Fruit fly (Drosophila melanogaster): ENCODE results near the gene side-VII.
A peak's percentile ranks its signal among the peaks of the same experiment; 100 is the strongest.

Gene side-VII

dm6 chr3R:9702567-9702966, 37.2 kb downstream of the side-VII start (continued):
- TF ChIP-seq CG6175 (GFP tag; IDR thresholded peaks at IDR 0.05) (no peak), NC2β (GFP tag; optimal IDR thresholded peaks at IDR 0.05) (peak; percentile 71), stc (GFP tag; IDR thresholded peaks at IDR 0.05) (no peak), chif (GFP tag; optimal IDR thresholded peaks at IDR 0.05) (peak; percentile 76 to 80), exex (tag; optimal IDR thresholded peaks at IDR 0.05) (peak; percentile 65), CG13123 (GFP tag; optimal IDR thresholded peaks at IDR 0.05) (peak; percentile 73), CG7987 (GFP tag; optimal IDR thresholded peaks at IDR 0.05) (peak; percentile 86), ase (GFP tag; IDR thresholded peaks at IDR 0.05) (no peak), ranshi (GFP tag; IDR thresholded peaks at IDR 0.05) (no peak), sens-2 (GFP tag; IDR thresholded peaks at IDR 0.05) (no peak), CG12299 (tag; optimal IDR thresholded peaks at IDR 0.05) (peak; percentile 86), aop (GFP tag; IDR thresholded peaks at IDR 0.05) (no peak), Med (GFP tag) (peak; percentile 98), CG6272 (GFP tag; IDR thresholded peaks at IDR 0.05) (peak; percentile 82), CG12071 (GFP tag; optimal IDR thresholded peaks at IDR 0.05) (peak; percentile 93), CG8290 (GFP tag; optimal IDR thresholded peaks at IDR 0.05) (peak; percentile 76), CG8290 (tag; optimal IDR thresholded peaks at IDR 0.05) (peak in 1 of 2 experiments; percentile 92), CG3281 (GFP tag; optimal IDR thresholded peaks at IDR 0.05) (peak; percentile 90), salm (tag; optimal IDR thresholded peaks at IDR 0.05) (peak; percentile 87), CG11085 (GFP tag; IDR thresholded peaks at IDR 0.05) (no peak), tio (GFP tag; optimal IDR thresholded peaks at IDR 0.05) (no peak), CG7963 (GFP tag; IDR thresholded peaks at IDR 0.05; ENCODE audit: partially characterized antibody) (no peak), CTCF (GFP tag; optimal IDR thresholded peaks at IDR 0.05) (peak; percentile 54), ap (GFP tag; IDR thresholded peaks at IDR 0.05) (no peak), CG10366 (GFP tag; IDR thresholded peaks at IDR 0.05) (no peak), CHES-1-like (GFP tag; optimal IDR thresholded peaks at IDR 0.05) (peak; percentile 79), tna (GFP tag; IDR thresholded peaks at IDR 0.05; ENCODE audit: partially characterized antibody) (no peak), CG14050 (GFP tag; IDR thresholded peaks at IDR 0.05) (no peak), croc (GFP tag; conservative IDR thresholded peaks at IDR 0.05) (peak; percentile 76), da (GFP tag; optimal IDR thresholded peaks at IDR 0.05) (no peak), CG14860 (GFP tag; IDR thresholded peaks at IDR 0.05; ENCODE audit: partially characterized antibody) (no peak), dpn (GFP tag; optimal IDR thresholded peaks at IDR 0.05) (peak; percentile 84 to 87), crol (GFP tag; IDR thresholded peaks at IDR 0.05) (no peak), bbx (GFP tag; IDR thresholded peaks at IDR 0.05; ENCODE audit: partially characterized antibody) (no peak), dysf (GFP tag; IDR thresholded peaks at IDR 0.05) (no peak), CG12769 (tag; optimal IDR thresholded peaks at IDR 0.05) (peak; percentile 93), ATbp (GFP tag; optimal IDR thresholded peaks at IDR 0.05) (peak; percentile 89), CG34224 (GFP tag; IDR thresholded peaks at IDR 0.05; ENCODE audit: partially characterized antibody) (no peak), CG8944 (GFP tag; optimal IDR thresholded peaks at IDR 0.05) (peak; percentile 70), dan (GFP tag; IDR thresholded peaks at IDR 0.05) (no peak), gsb (GFP tag; IDR thresholded peaks at IDR 0.05) (no peak), gcm (GFP tag; optimal IDR thresholded peaks at IDR 0.05) (peak; percentile 84), pho (GFP tag; optimal IDR thresholded peaks at IDR 0.05) (peak; percentile 77), Drgx (GFP tag; IDR thresholded peaks at IDR 0.05) (no peak), Blimp-1 (GFP tag; optimal IDR thresholded peaks at IDR 0.05) (peak; percentile 72), CG3163 (GFP tag; optimal IDR thresholded peaks at IDR 0.05) (peak; percentile 31), fu2 (GFP tag; optimal IDR thresholded peaks at IDR 0.05) (peak; percentile 69), chinmo (GFP tag; IDR thresholded peaks at IDR 0.05; ENCODE audit: partially characterized antibody) (no peak), hb (GFP tag; IDR thresholded peaks at IDR 0.05; ENCODE audit: partially characterized antibody) (no peak), CG8388 (GFP tag; optimal IDR thresholded peaks at IDR 0.05) (peak; percentile 88), CG30020 (tag; optimal IDR thresholded peaks at IDR 0.05) (peak; percentile 17), nmo (GFP tag; optimal IDR thresholded peaks at IDR 0.05) (peak; percentile 90)

Measured in whole organism, embryonic.